Fruit fly (Drosophila melanogaster) Kc167 (cell line): ENCODE measurements around the gene CG6195.

Experiments used
- Sin3A ChIP-seq: fragments of >200 bp; optimal IDR thresholded peaks from 2 replicates; lab custom pipeline; 2018; ENCODE audit warnings: missing external identifiers
- h ChIP-seq: fragments of >200 bp; optimal IDR thresholded peaks from 3 replicates; lab custom pipeline; 2018; ENCODE audit warnings: missing external identifiers
- insv ChIP-seq: fragments of >200 bp; optimal IDR thresholded peaks from 3 replicates; lab custom pipeline; 2018; ENCODE audit warnings: missing external identifiers
- psq ChIP-seq: fragments of >200 bp; optimal IDR thresholded peaks from 2 replicates; lab custom pipeline; 2017; ENCODE audit warnings: missing external identifiers
- ttk ChIP-seq: sonication (Bioruptor generic); optimal IDR thresholded peaks from 2 replicates; lab custom pipeline; 2017; ENCODE audit warnings: missing external identifiers

dm6 chr3R:19672136-19672535 lies 23.9 kb upstream of the CG6195 start:
- TF ChIP-seq ttk (lab: Kevin White, UChicago) (no peak), h (lab: Kevin White, UChicago) (no peak), Sin3A (lab: Kevin White, UChicago) (no peak), insv (lab: Kevin White, UChicago) (no peak), psq (no peak)
